Fruit fly (Drosophila melanogaster) whole organism, larva: ENCODE data around the gene CG5790.

ENCODE experiments used
- noc ChIP-seq: fragments of 200-800 bp; sonication (Bioruptor generic); optimal IDR thresholded peaks from 3 replicates; lab custom pipeline; 2019; ENCODE audit warnings: missing biosample characterization, mild to moderate bottlenecking, missing genetic modification characterization, moderate library complexity

The CG5790 gene

dm6 chr2L:18345194-18345593, 50.6 kb downstream of the CG5790 start:
- no peak for TF ChIP-seq noc (tag; lab: Kevin White, UChicago)
